Fruit fly (Drosophila melanogaster): ENCODE measurements around the gene Ptpa.

Ptpa gene

DNA sequence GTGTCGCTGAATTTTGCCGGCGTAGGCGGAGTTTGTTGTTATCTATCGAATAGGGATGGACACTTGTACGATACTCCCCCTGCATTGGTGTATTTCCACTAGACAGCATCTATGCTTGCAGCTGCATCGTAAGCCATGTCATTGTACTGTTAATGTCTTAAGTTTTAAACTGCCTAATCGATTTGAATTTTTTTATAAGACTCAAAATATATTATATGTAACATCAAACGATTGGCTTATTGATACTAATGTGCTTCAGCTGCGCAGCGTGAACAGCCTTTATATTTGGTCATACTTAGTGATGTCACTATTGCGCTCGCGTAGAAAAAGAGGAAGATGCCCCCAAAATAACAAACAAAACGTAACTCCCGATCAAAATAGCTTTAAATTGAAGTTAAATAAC is at the start of gene Ptpa, which contains the start of gene CG9662 (continued):
- peak; percentile 84 for TF ChIP-seq bbx (GFP tag; IDR thresholded peaks at IDR 0.05; ENCODE audit: partially characterized antibody)
- peak; percentile 55 for TF ChIP-seq CG1233 (GFP tag; optimal IDR thresholded peaks at IDR 0.05)
- TF ChIP-seq CG7928 (GFP tag; optimal IDR thresholded peaks at IDR 0.05), result peak; percentile 57
- TF ChIP-seq CG16863 (GFP tag; optimal IDR thresholded peaks at IDR 0.05), result peak; percentile 72
- TF ChIP-seq CG6254 (GFP tag; optimal IDR thresholded peaks at IDR 0.05), result no peak
- TF ChIP-seq CG3163 (GFP tag; optimal IDR thresholded peaks at IDR 0.05), result peak; percentile 62
- peak; percentile 64 for TF ChIP-seq Hmx (GFP tag; optimal IDR thresholded peaks at IDR 0.05)
- peak; percentile 78 for TF ChIP-seq CG8944 (GFP tag; optimal IDR thresholded peaks at IDR 0.05)
- TF ChIP-seq usp (GFP tag; optimal IDR thresholded peaks at IDR 0.05), result no peak
- peak; percentile 73 for TF ChIP-seq CG9609 (GFP tag; optimal IDR thresholded peaks at IDR 0.05)
- TF ChIP-seq Meics (GFP tag; optimal IDR thresholded peaks at IDR 0.05), result peak; percentile 69
- peak; percentile 72 for TF ChIP-seq NFAT (GFP tag; IDR thresholded peaks at IDR 0.05)
- peak; percentile 75 for TF ChIP-seq eyg (GFP tag; optimal IDR thresholded peaks at IDR 0.05)
- no peak for TF ChIP-seq sd (tag; optimal IDR thresholded peaks at IDR 0.05)
- peak; percentile 76 for TF ChIP-seq CG14441 (GFP tag; IDR thresholded peaks at IDR 0.05)
- TF ChIP-seq ems (GFP tag; optimal IDR thresholded peaks at IDR 0.05), result peak; percentile 82
- no peak for TF ChIP-seq CG15011 (GFP tag; optimal IDR thresholded peaks at IDR 0.05)
- TF ChIP-seq H2.0 (GFP tag; IDR thresholded peaks at IDR 0.05), result peak; percentile 88
- TF ChIP-seq odd (GFP tag; optimal IDR thresholded peaks at IDR 0.05), result no peak
- TF ChIP-seq Usf (GFP tag; optimal IDR thresholded peaks at IDR 0.05), result peak; percentile 78
- peak; percentile 8 for TF ChIP-seq CTCF (GFP tag; optimal IDR thresholded peaks at IDR 0.05)
- TF ChIP-seq CG12769 (tag; optimal IDR thresholded peaks at IDR 0.05), result peak; percentile 87
- TF ChIP-seq Stat92E (GFP tag; optimal IDR thresholded peaks at IDR 0.05), result no peak
- no peak for TF ChIP-seq MTF-1 (GFP tag; optimal IDR thresholded peaks at IDR 0.05; ENCODE audit: borderline replicate concordance)
- TF ChIP-seq CHES-1-like (GFP tag; optimal IDR thresholded peaks at IDR 0.05), result peak; percentile 88
- peak; percentile 86 for TF ChIP-seq tx (GFP tag; optimal IDR thresholded peaks at IDR 0.05)
- TF ChIP-seq CG2202 (tag; optimal IDR thresholded peaks at IDR 0.05), result peak; percentile 32
- TF ChIP-seq kni (GFP tag; optimal IDR thresholded peaks at IDR 0.05), result no peak
- TF ChIP-seq mirr (GFP tag; optimal IDR thresholded peaks at IDR 0.05), result no peak
- TF ChIP-seq C15 (GFP tag; IDR thresholded peaks at IDR 0.05), result no peak
- peak; percentile 86 for TF ChIP-seq Chrac-16 (GFP tag; optimal IDR thresholded peaks at IDR 0.05)
- peak; percentile 95 for TF ChIP-seq CG4617 (GFP tag; optimal IDR thresholded peaks at IDR 0.05; ENCODE audit: borderline replicate concordance)
- TF ChIP-seq az2 (GFP tag; optimal IDR thresholded peaks at IDR 0.05), result peak; percentile 80
- peak; percentile 89 for TF ChIP-seq CG1603 (tag; optimal IDR thresholded peaks at IDR 0.05)
- peak; percentile 61 for TF ChIP-seq Oaz (GFP tag; IDR thresholded peaks at IDR 0.05)
- peak; percentile 56; the same call in 1 of the 2 replicates for TF ChIP-seq rib (GFP tag; IDR thresholded peaks at IDR 0.05)
- no peak for TF ChIP-seq kah (GFP tag; optimal IDR thresholded peaks at IDR 0.05)
- TF ChIP-seq Six4 (GFP tag; optimal IDR thresholded peaks at IDR 0.05), result peak; percentile 65
- peak in 1 of 2 experiments; percentile 63 for TF ChIP-seq bsh (GFP tag; optimal IDR thresholded peaks at IDR 0.05)
- peak; percentile 81 for TF ChIP-seq CG12155 (GFP tag; optimal IDR thresholded peaks at IDR 0.05)
- no peak for TF ChIP-seq CG5180 (GFP tag; optimal IDR thresholded peaks at IDR 0.05)
- TF ChIP-seq CG30020 (tag; optimal IDR thresholded peaks at IDR 0.05), result peak; percentile 91
- peak; percentile 68 for TF ChIP-seq CG15514 (GFP tag; optimal IDR thresholded peaks at IDR 0.05)
- peak; percentile 78 for TF ChIP-seq fd96Cb (tag; optimal IDR thresholded peaks at IDR 0.05)
- peak; percentile 82 for TF ChIP-seq HLH3B (GFP tag; IDR thresholded peaks at IDR 0.05)
- TF ChIP-seq CG4424 (GFP tag; optimal IDR thresholded peaks at IDR 0.05), result peak; percentile 81
- TF ChIP-seq unc-4 (GFP tag; IDR thresholded peaks at IDR 0.05; ENCODE audit: partially characterized antibody), result peak; percentile 92
- peak; percentile 97 for TF ChIP-seq CG16813 (GFP tag; IDR thresholded peaks at IDR 0.05; ENCODE audit: partially characterized antibody)
- peak; percentile 85 for TF ChIP-seq CG10654 (GFP tag; optimal IDR thresholded peaks at IDR 0.05)
- no peak for TF ChIP-seq fd102C (GFP tag; optimal IDR thresholded peaks at IDR 0.05)
- no peak for TF ChIP-seq Poxn (GFP tag; IDR thresholded peaks at IDR 0.05)
